Worm (Caenorhabditis elegans) whole organism, young adult: ENCODE data around the gene Y81G3A.1.
A peak's percentile ranks its signal among the peaks of the same experiment; 100 is the strongest.

Experiments
- B0035.1 ChIP-seq: sonication (generic microtip); optimal IDR thresholded peaks from 2 replicates; lab custom pipeline; 2016; ENCODE audit warnings: missing genetic modification characterization, mild to moderate bottlenecking, missing compliant biosample characterization, missing genotype, missing genetic modification reagents
- C17E4.6 ChIP-seq: fragments of 200-800 bp; sonication (Bioruptor generic); IDR thresholded peaks from 2 replicates; pipeline ENCODE4 v1.3.6; 2022; ENCODE audit warnings: missing genetic modification reagents, missing genetic modification characterization, missing compliant biosample characterization
- D2030.7 ChIP-seq: fragments of 200-800 bp; sonication (Bioruptor generic); IDR thresholded peaks from 2 replicates; pipeline ENCODE4 v1.3.6; 2022; ENCODE audit warnings: missing genetic modification reagents, missing genetic modification characterization, missing compliant biosample characterization
- F10E7.11 ChIP-seq: sonication (generic microtip); optimal IDR thresholded peaks from 2 replicates; lab custom pipeline; 2017; ENCODE audit warnings: mild to moderate bottlenecking, missing genetic modification characterization, moderate library complexity, missing compliant biosample characterization
- F33H1.4 ChIP-seq: fragments of 200-800 bp; sonication (Bioruptor generic); IDR thresholded peaks from 2 replicates; pipeline ENCODE4 v1.3.6; 2022; ENCODE audit warnings: missing genetic modification reagents, missing genetic modification characterization, missing compliant biosample characterization
- F52B5.7 ChIP-seq: sonication (generic microtip); optimal IDR thresholded peaks from 2 replicates; lab custom pipeline; 2016; ENCODE audit warnings: mild to moderate bottlenecking, missing genetic modification characterization, missing compliant biosample characterization
- F55B11.4 ChIP-seq: sonication (generic microtip); optimal IDR thresholded peaks from 2 replicates; lab custom pipeline; 2016; ENCODE audit warnings: missing compliant biosample characterization, missing genetic modification characterization, borderline replicate concordance; ENCODE audit not compliant: insufficient read depth
- Y53F4B.3 ChIP-seq: fragments of 200-800 bp; sonication (Bioruptor generic); IDR thresholded peaks from 2 replicates; pipeline ENCODE4 v1.3.6; 2022; ENCODE audit warnings: missing genetic modification reagents, missing genetic modification characterization, missing compliant biosample characterization
- Y79H2A.3 ChIP-seq: fragments of 200-800 bp; sonication (Bioruptor generic); conservative IDR thresholded peaks from 2 replicates; pipeline ENCODE4 v1.3.6; 2022; ENCODE audit warnings: missing genetic modification reagents, missing genetic modification characterization, missing compliant biosample characterization
- akir-1 ChIP-seq: fragments of 200-800 bp; sonication (Bioruptor generic); optimal IDR thresholded peaks from 2 replicates; lab custom pipeline; 2018; ENCODE audit warnings: mild to moderate bottlenecking, missing genetic modification characterization, moderate library complexity, missing compliant biosample characterization
- ama-1 ChIP-seq, 3 experiments: fragments of 150-350 bp in 1 of 3; sonication (generic microtip) in 2 of 3; optimal IDR thresholded peaks; 2 replicates each; lab custom pipeline; 2014 to 2018; ENCODE audit warnings: missing biosample characterization in 2 of 3, missing genetic modification characterization in 2 of 3, missing genetic modification reagents in 2 of 3
- aptf-3 ChIP-seq: fragments of 200-800 bp; sonication (Bioruptor generic); IDR thresholded peaks from 2 replicates; pipeline ENCODE4 v1.3.6; 2022; ENCODE audit warnings: missing genetic modification characterization, missing compliant biosample characterization
- attf-3 ChIP-seq: fragments of 200-800 bp; sonication (Bioruptor generic); conservative IDR thresholded peaks from 2 replicates; pipeline ENCODE4 v1.3.6; 2022; ENCODE audit warnings: missing genetic modification reagents, missing genetic modification characterization, missing compliant biosample characterization
- attf-5 ChIP-seq: fragments of 200-800 bp; sonication (Bioruptor generic); optimal IDR thresholded peaks from 2 replicates; lab custom pipeline; 2018; ENCODE audit warnings: mild to moderate bottlenecking, missing genetic modification characterization, missing compliant biosample characterization
- cebp-1 ChIP-seq, 2 experiments: fragments of 200-800 bp in 1 of 2; sonication (Bioruptor generic) in 1 of 2; sonication (generic microtip) in 1 of 2; IDR thresholded peaks in 1 of 2; optimal IDR thresholded peaks in 1 of 2; 2 replicates each; pipeline versions ENCODE4 v1.3.6 to Lab custom; 2017 to 2022; ENCODE audit warnings: missing compliant biosample characterization in 2 of 2, missing genetic modification characterization in 2 of 2, mild to moderate bottlenecking in 1 of 2, missing genetic modification reagents in 1 of 2, moderate library complexity in 1 of 2
- ceh-58 ChIP-seq: fragments of 200-800 bp; sonication (Bioruptor generic); IDR thresholded peaks from 2 replicates; pipeline ENCODE4 v1.3.6; 2022; ENCODE audit warnings: missing genetic modification characterization, missing compliant biosample characterization
- ceh-91 ChIP-seq: fragments of 200-800 bp; sonication (Bioruptor generic); IDR thresholded peaks from 2 replicates; pipeline ENCODE4 v1.3.6; 2022; ENCODE audit warnings: missing genetic modification reagents, missing genetic modification characterization, missing compliant biosample characterization
- die-1 ChIP-seq: sonication (generic microtip); optimal IDR thresholded peaks from 2 replicates; lab custom pipeline; 2016; ENCODE audit warnings: missing genotype, mild to moderate bottlenecking, missing genetic modification characterization, missing compliant biosample characterization
- dpl-1 ChIP-seq: fragments of 150-350 bp; optimal IDR thresholded peaks from 2 replicates; lab custom pipeline; 2014; ENCODE audit warnings: missing biosample characterization, missing genetic modification reagents, missing genetic modification characterization
- efl-1 ChIP-seq: fragments of 150-350 bp; optimal IDR thresholded peaks from 2 replicates; lab custom pipeline; 2014; ENCODE audit warnings: missing biosample characterization, missing genetic modification reagents, missing genetic modification characterization
- egl-44 ChIP-seq: fragments of 200-800 bp; sonication (Bioruptor generic); IDR thresholded peaks from 2 replicates; pipeline ENCODE4 v1.3.6; 2022; ENCODE audit warnings: missing genetic modification reagents, missing genetic modification characterization, missing compliant biosample characterization
- egrh-3 ChIP-seq: fragments of 200-800 bp; sonication (Bioruptor generic); IDR thresholded peaks from 2 replicates; pipeline ENCODE4 v1.3.6; 2022; ENCODE audit warnings: missing genetic modification reagents, missing genetic modification characterization, missing compliant biosample characterization
- hlh-12 ChIP-seq: sonication (generic microtip); optimal IDR thresholded peaks from 2 replicates; lab custom pipeline; 2016; ENCODE audit warnings: missing genetic modification characterization, missing compliant biosample characterization
- lag-1 ChIP-seq: fragments of 200-800 bp; sonication (Bioruptor generic); IDR thresholded peaks from 2 replicates; pipeline ENCODE4 v1.3.6; 2022; ENCODE audit warnings: missing genetic modification reagents, missing genetic modification characterization, missing compliant biosample characterization
- let-526 ChIP-seq: fragments of 200-800 bp; sonication (Bioruptor generic); IDR thresholded peaks from 2 replicates; pipeline ENCODE4 v1.3.6; 2022; ENCODE audit warnings: missing genetic modification reagents, missing genetic modification characterization, missing compliant biosample characterization
- lin-35 ChIP-seq, 3 experiments: fragments of 150-350 bp in 2 of 3; sonication (generic microtip) in 1 of 3; optimal IDR thresholded peaks; 2 replicates each; lab custom pipeline; 2014 to 2018; ENCODE audit warnings: missing biosample characterization in 3 of 3, missing genetic modification characterization in 3 of 3, missing genetic modification reagents in 3 of 3
- lin-54 ChIP-seq: fragments of 200-800 bp; sonication (Bioruptor generic); optimal IDR thresholded peaks from 2 replicates; lab custom pipeline; 2018; ENCODE audit warnings: mild to moderate bottlenecking, missing genetic modification characterization, missing compliant biosample characterization
- lir-1 ChIP-seq: fragments of 200-800 bp; sonication (Bioruptor generic); conservative IDR thresholded peaks from 2 replicates; pipeline ENCODE4 v1.3.6; 2022; ENCODE audit warnings: missing genetic modification reagents, missing genetic modification characterization, missing compliant biosample characterization
- madf-6 ChIP-seq: fragments of 200-800 bp; sonication (Bioruptor generic); IDR thresholded peaks from 2 replicates; pipeline ENCODE4 v1.3.6; 2022; ENCODE audit warnings: missing genetic modification reagents, missing genetic modification characterization, missing compliant biosample characterization
- mcd-1 ChIP-seq: fragments of 200-800 bp; sonication (Bioruptor generic); IDR thresholded peaks from 2 replicates; pipeline ENCODE4 v1.3.6; 2022; ENCODE audit warnings: missing genetic modification reagents, missing genetic modification characterization, missing compliant biosample characterization
- mes-4 ChIP-seq: sonication (generic microtip); optimal IDR thresholded peaks from 2 replicates; lab custom pipeline; 2016; ENCODE audit warnings: missing genotype, missing genetic modification characterization, missing compliant biosample characterization
- nhr-27 ChIP-seq: fragments of 200-800 bp; sonication (Bioruptor generic); optimal IDR thresholded peaks from 2 replicates; lab custom pipeline; 2018; ENCODE audit warnings: mild to moderate bottlenecking, missing genetic modification characterization, moderate library complexity, missing compliant biosample characterization
- rec-8 ChIP-seq, 2 experiments: sonication (generic microtip); optimal IDR thresholded peaks; 2 replicates each; lab custom pipeline; 2016; ENCODE audit warnings: mild to moderate bottlenecking in 2 of 2, missing genetic modification characterization in 2 of 2, missing genetic modification reagents in 2 of 2, missing genotype in 2 of 2, missing biosample characterization in 1 of 2, missing compliant biosample characterization in 1 of 2, moderate library complexity in 1 of 2
- snpc-3.4 ChIP-seq: sonication (generic microtip); optimal IDR thresholded peaks from 2 replicates; lab custom pipeline; 2017; ENCODE audit warnings: missing genetic modification characterization, mild to moderate bottlenecking, missing compliant biosample characterization, antibody characterized with exemption, moderate library complexity, missing genotype, missing genetic modification reagents
- snpc-4 ChIP-seq, 5 experiments: fragments of 150-350 bp in 1 of 5; sonication (generic microtip) in 4 of 5; optimal IDR thresholded peaks; 2 replicates each; lab custom pipeline; 2014 to 2018; ENCODE audit warnings: missing genetic modification characterization in 5 of 5, missing biosample characterization in 3 of 5, antibody characterized with exemption in 2 of 5, mild to moderate bottlenecking in 2 of 5, missing compliant biosample characterization in 2 of 5, missing genotype in 2 of 5, moderate library complexity in 2 of 5, missing genetic modification reagents in 1 of 5
- tlf-1 ChIP-seq: fragments of 200-800 bp; sonication (Bioruptor generic); optimal IDR thresholded peaks from 2 replicates; lab custom pipeline; 2018; ENCODE audit warnings: mild to moderate bottlenecking, missing genetic modification characterization, missing compliant biosample characterization
- zfh-2 ChIP-seq: fragments of 200-800 bp; sonication (Bioruptor generic); conservative IDR thresholded peaks from 2 replicates; pipeline ENCODE4 v1.3.6; 2022; ENCODE audit warnings: missing genetic modification reagents, missing genetic modification characterization, missing compliant biosample characterization
- ztf-26 ChIP-seq: sonication (generic microtip); optimal IDR thresholded peaks from 2 replicates; lab custom pipeline; 2017; ENCODE audit warnings: missing genetic modification characterization, missing compliant biosample characterization
- ztf-28 ChIP-seq: fragments of 200-800 bp; sonication (Bioruptor generic); IDR thresholded peaks from 2 replicates; pipeline ENCODE4 v1.3.6; 2022; ENCODE audit warnings: missing genetic modification reagents, missing genetic modification characterization, missing compliant biosample characterization
- ztf-6 ChIP-seq: fragments of 200-800 bp; sonication (Bioruptor generic); IDR thresholded peaks from 2 replicates; pipeline ENCODE4 v1.3.6; 2022; ENCODE audit warnings: missing genetic modification reagents, missing genetic modification characterization, missing compliant biosample characterization

Gene Y81G3A.1

ce11 chrII:13083752-13084214, at the start of gene Y81G3A.1, which contains the start of gene gcn-2:
Gene Y81G3A.1, minus strand, starts transcription at chrII:13083926.
Gene gcn-2, plus strand, starts transcription at chrII:13084164.
- no peak for TF ChIP-seq B0035.1
- peak; percentile 14; the same call in 1 of the 2 replicates for TF ChIP-seq F33H1.4 (GFP tag; lab: Robert Waterston, UW)
- TF ChIP-seq lin-35 (GFP tag; optimal IDR thresholded peaks at IDR 0.05; lab: Kevin White, UChicago): peak in 1 of 3 experiments; percentile 91
- TF ChIP-seq let-526: no peak
- no peak for TF ChIP-seq hlh-12
- no peak for TF ChIP-seq D2030.7 (GFP tag; lab: Robert Waterston, UW)
- no peak for TF ChIP-seq F55B11.4 (tag; lab: Kevin White, UChicago)
- no peak for TF ChIP-seq cebp-1 (GFP tag; IDR thresholded peaks at IDR 0.05; lab: Robert Waterston, UW)
- TF ChIP-seq cebp-1 (tag; optimal IDR thresholded peaks at IDR 0.05; lab: Kevin White, UChicago): no peak
- no peak for TF ChIP-seq Y53F4B.3 (GFP tag; lab: Robert Waterston, UW)
- no peak for TF ChIP-seq akir-1 (GFP tag; lab: Kevin White, UChicago)
- no peak for TF ChIP-seq snpc-4 (GFP tag; optimal IDR thresholded peaks at IDR 0.05; lab: Kevin White, UChicago)
- peak in 1 of 4 experiments; percentile 11 for TF ChIP-seq snpc-4 (tag; optimal IDR thresholded peaks at IDR 0.05; lab: Kevin White, UChicago)
- no peak for TF ChIP-seq Y79H2A.3 (GFP tag; lab: Robert Waterston, UW)
- TF ChIP-seq tlf-1: no peak
- no peak for TF ChIP-seq aptf-3 (GFP tag; lab: Robert Waterston, UW)
- TF ChIP-seq lin-54 (GFP tag; lab: Kevin White, UChicago): peak; percentile 88
- TF ChIP-seq attf-3: no peak
- no peak for TF ChIP-seq ztf-6 (GFP tag; lab: Robert Waterston, UW)
- no peak for TF ChIP-seq ztf-26 (tag; lab: Kevin White, UChicago)
- TF ChIP-seq die-1 (tag; lab: Kevin White, UChicago): no peak
- no peak for TF ChIP-seq F10E7.11 (tag; lab: Kevin White, UChicago)
- TF ChIP-seq egl-44 (GFP tag; lab: Robert Waterston, UW): no peak
- no peak for TF ChIP-seq ceh-58 (GFP tag; lab: Robert Waterston, UW)
- TF ChIP-seq ztf-28 (GFP tag; lab: Robert Waterston, UW): no peak
- peak; percentile 82 for TF ChIP-seq dpl-1 (GFP tag; lab: Kevin White, UChicago)
- peak; percentile 76 for TF ChIP-seq efl-1
- no peak; the same call in 1 of the 2 replicates for TF ChIP-seq mcd-1 (GFP tag; lab: Robert Waterston, UW)
- TF ChIP-seq egrh-3 (GFP tag; lab: Robert Waterston, UW): no peak
- no peak for TF ChIP-seq F52B5.7
- no peak for TF ChIP-seq lir-1 (GFP tag; lab: Robert Waterston, UW)
- TF ChIP-seq rec-8 (tag; optimal IDR thresholded peaks at IDR 0.05; lab: Kevin White, UChicago): no peak
- no peak for TF ChIP-seq lag-1
- no peak for TF ChIP-seq C17E4.6
- no peak for TF ChIP-seq snpc-3.4
- no peak for TF ChIP-seq zfh-2 (GFP tag; lab: Robert Waterston, UW)
- TF ChIP-seq attf-5 (GFP tag; lab: Kevin White, UChicago): no peak
- TF ChIP-seq nhr-27 (tag; lab: Kevin White, UChicago): no peak
- TF ChIP-seq mes-4 (tag; lab: Kevin White, UChicago): no peak
- no peak for TF ChIP-seq ama-1 (optimal IDR thresholded peaks at IDR 0.05; lab: Kevin White, UChicago)
- TF ChIP-seq ama-1 (GFP tag; optimal IDR thresholded peaks at IDR 0.05; lab: Kevin White, UChicago): no peak
- no peak for TF ChIP-seq ceh-91
- TF ChIP-seq madf-6 (GFP tag; lab: Robert Waterston, UW): peak; percentile 42; the same call in 1 of the 2 replicates
